Worm (Caenorhabditis elegans) whole organism, L4/young adult: Measurements from ENCODE around the gene Y4C6B.7.
"Not testable (repeated sequence)": the region's sequence is repeated elsewhere in the genome, so short reads cannot be mapped to it uniquely, and the experiment has no call there.

ENCODE experiments used
- W03F9.2 ChIP-seq: fragments of 150-350 bp; optimal IDR thresholded peaks from 2 replicates; lab custom pipeline; 2014; ENCODE audit warnings: missing biosample characterization, missing genetic modification characterization
- dao-5 ChIP-seq: sonication (generic microtip); optimal IDR thresholded peaks from 2 replicates; lab custom pipeline; 2016; ENCODE audit warnings: missing genotype, missing genetic modification characterization, moderate library complexity, missing compliant biosample characterization
- him-1 ChIP-seq: sonication (generic microtip); optimal IDR thresholded peaks from 2 replicates; lab custom pipeline; 2016; ENCODE audit warnings: missing genotype, missing genetic modification reagents, missing genetic modification characterization, missing compliant biosample characterization

Gene Y4C6B.7

DNA sequence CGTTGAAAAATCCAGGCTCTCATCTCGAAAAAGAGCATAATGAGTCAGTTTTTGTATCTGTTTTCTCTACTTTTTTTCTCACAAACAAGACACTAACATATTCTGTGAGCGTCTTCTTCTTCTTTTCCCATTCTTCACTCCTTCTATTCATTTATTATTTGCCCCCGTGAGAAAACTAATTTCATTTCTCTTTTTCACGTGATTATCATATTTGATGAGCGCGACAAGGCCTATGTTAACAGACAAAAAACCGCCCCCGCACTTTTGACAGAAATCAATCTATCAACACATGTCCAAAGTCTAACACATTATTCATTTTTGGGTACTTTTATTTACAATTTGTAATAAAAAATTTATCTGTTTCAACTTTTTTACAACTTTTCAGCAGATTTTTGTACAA is 15.6 kb downstream of the Y4C6B.7 start:
- no peak for TF ChIP-seq dao-5 (tag; lab: Kevin White, UChicago)
- TF ChIP-seq him-1 (tag; lab: Kevin White, UChicago): no peak
- TF ChIP-seq W03F9.2 (tag; lab: Kevin White, UChicago): no peak

- TF ChIP-seq W03F9.2 (tag; lab: Kevin White, UChicago) (no peak), dao-5 (tag; lab: Kevin White, UChicago) (peak; percentile 22)
Measured at ce11 chrIV:5334518-5334917, 18.7 kb downstream of the Y4C6B.7 start.

DNA sequence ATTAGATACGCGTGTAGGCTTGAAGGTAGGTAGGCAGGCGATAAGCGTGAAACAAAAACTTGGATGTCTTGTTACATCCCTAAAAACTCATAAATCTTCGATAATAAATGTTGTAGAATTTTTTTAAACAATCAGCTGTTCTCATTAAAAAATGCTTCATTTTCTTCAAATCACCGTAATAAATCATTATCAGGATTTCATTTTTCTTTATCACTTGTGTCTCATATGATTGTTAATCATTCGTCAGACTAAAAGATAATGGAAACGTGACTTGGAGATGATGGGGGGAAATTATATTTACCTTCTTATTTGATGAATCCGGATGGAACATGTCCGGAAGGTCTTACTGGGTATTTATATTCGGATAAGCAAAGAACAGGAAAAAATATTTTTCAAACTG is 19.8 kb downstream of the Y4C6B.7 start:
- no peak for TF ChIP-seq W03F9.2 (tag; lab: Kevin White, UChicago)
- no peak for TF ChIP-seq him-1 (tag; lab: Kevin White, UChicago)
- no peak for TF ChIP-seq dao-5 (tag; lab: Kevin White, UChicago)

ce11 chrIV:5332178-5332577 is 21.1 kb downstream of the Y4C6B.7 start, which contains the start of gene Y4C6B.3:
Gene Y4C6B.3 (plus strand): TSS chrIV:5332478.
- no peak for TF ChIP-seq him-1 (tag; lab: Kevin White, UChicago)
- no peak for TF ChIP-seq W03F9.2 (tag; lab: Kevin White, UChicago)
- TF ChIP-seq dao-5 (tag; lab: Kevin White, UChicago): no peak

ce11 chrIV:5326144-5326543 is 27.1 kb downstream of the Y4C6B.7 start, which contains the start of gene Y4C6B.4:
Gene Y4C6B.4 (plus strand): TSS chrIV:5326444.
- TF ChIP-seq W03F9.2 (tag; lab: Kevin White, UChicago) (no peak), him-1 (tag; lab: Kevin White, UChicago) (no peak), dao-5 (tag; lab: Kevin White, UChicago) (no peak)

ce11 chrIV:5318835-5319303 is 34.4 kb downstream of the Y4C6B.7 start, which contains the start of gene slc-46A:
Gene slc-46A (plus strand): TSS chrIV:5319253.
- TF ChIP-seq him-1 (tag; lab: Kevin White, UChicago) (no peak), W03F9.2 (tag; lab: Kevin White, UChicago) (no peak), dao-5 (tag; lab: Kevin White, UChicago) (no peak)

ce11 chrIV:5317106-5317505 is 36.2 kb downstream of the Y4C6B.7 start:
- TF ChIP-seq W03F9.2 (tag; lab: Kevin White, UChicago) (no peak), him-1 (tag; lab: Kevin White, UChicago) (no peak)

- not testable (repeated sequence) for TF ChIP-seq dao-5, him-1, W03F9.2 (tag; lab: Kevin White, UChicago)
Measured at ce11 chrIV:5316223-5316622, 37.0 kb downstream of the Y4C6B.7 start, which contains the start of gene msp-65. Gene msp-65 (plus strand): TSS chrIV:5316523.

DNA sequence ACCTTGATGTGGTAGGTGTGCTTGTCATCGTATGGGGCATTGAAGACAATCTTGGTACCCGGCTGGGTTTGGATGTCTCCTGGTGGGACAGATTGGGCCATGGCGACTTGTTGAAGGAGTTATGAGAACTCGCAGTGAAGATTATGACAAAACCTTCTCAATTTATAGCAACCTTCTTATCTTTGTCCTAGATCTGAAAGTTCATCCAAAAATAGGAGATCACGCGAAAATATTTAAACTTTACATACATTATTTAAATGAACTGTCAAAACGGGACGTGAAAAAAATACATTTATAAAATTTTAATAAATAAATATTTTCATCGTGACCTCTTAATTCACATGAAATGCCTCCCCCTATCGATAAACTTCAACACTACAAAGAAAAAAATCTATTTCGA is 40.3 kb downstream of the Y4C6B.7 start, which contains the start of the genes msp-59 and ZK354.2:
Gene msp-59 (minus strand): TSS at position 101 of the 400 bp plus-strand sequence.
Gene ZK354.2 (plus strand): TSS at position 395 of the 400 bp plus-strand sequence.
- TF ChIP-seq him-1, dao-5, W03F9.2 (tag; lab: Kevin White, UChicago): not testable (repeated sequence)

DNA sequence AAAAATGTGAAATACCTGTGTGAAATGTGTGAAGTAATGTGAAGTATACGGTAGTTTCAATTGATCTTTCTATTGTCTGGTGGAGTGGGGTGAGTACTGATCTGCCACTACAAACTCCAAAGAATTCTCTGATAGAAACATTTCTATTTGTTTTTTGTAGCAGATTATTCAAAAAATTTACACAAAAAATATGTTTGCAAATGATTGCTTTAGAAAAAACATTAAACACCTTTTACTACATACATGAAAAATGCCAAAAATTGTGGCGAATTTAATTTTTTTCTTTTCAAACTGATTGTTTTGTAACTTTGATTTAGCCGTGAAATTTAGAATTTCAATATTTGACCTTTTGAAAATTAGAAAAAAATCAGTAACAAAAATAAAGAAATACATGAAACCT is 43.5 kb downstream of the Y4C6B.7 start, which contains the start of gene ZK354.3:
Gene ZK354.3 (plus strand): TSS at position 301 of the 400 bp plus-strand sequence.
- TF ChIP-seq him-1 (tag; lab: Kevin White, UChicago) (no peak), W03F9.2 (tag; lab: Kevin White, UChicago) (no peak), dao-5 (tag; lab: Kevin White, UChicago) (no peak)

- not testable (repeated sequence) for TF ChIP-seq dao-5, W03F9.2, him-1 (tag; lab: Kevin White, UChicago)
Measured at ce11 chrIV:5308046-5308643, 45.1 kb downstream of the Y4C6B.7 start, which contains the start of the genes ZK354.9 and msp-58. Gene ZK354.9 (minus strand): TSS chrIV:5308146. Gene msp-58 (plus strand): TSS chrIV:5308593.

DNA sequence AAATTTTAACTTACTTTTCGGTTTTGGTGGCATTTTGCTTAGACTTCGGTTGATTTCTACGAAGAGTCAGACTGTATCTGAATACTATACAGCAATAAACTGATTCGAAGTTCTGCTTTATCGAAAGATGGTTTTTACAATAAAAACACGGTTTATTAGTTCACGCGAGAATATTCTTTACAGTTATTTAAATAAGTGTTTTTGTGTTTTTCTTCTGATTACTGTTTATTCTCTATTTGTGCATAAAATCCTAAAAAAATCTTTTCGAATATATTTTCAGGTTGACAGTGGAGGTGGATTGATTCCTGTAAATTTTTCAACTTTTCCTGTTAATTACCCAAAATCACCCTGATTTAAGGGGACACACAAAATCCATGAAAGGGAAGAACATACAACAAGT is 47.2 kb downstream of the Y4C6B.7 start, which contains the start of gene ZK354.8:
Gene ZK354.8 (minus strand): TSS at position 101 of the 400 bp plus-strand sequence.
- TF ChIP-seq W03F9.2 (tag; lab: Kevin White, UChicago): no peak
- no peak for TF ChIP-seq dao-5 (tag; lab: Kevin White, UChicago)
- no peak for TF ChIP-seq him-1 (tag; lab: Kevin White, UChicago)

ce11 chrIV:5303030-5303429 is 50.2 kb downstream of the Y4C6B.7 start, which contains the start of gene ZK354.7:
Gene ZK354.7 (minus strand): TSS chrIV:5303130.
- TF ChIP-seq dao-5 (tag; lab: Kevin White, UChicago) (no peak), W03F9.2 (tag; lab: Kevin White, UChicago) (no peak), him-1 (tag; lab: Kevin White, UChicago) (no peak)
